Fruit fly (Drosophila melanogaster): ENCODE measurements around the gene Mhc.
A peak's percentile ranks its signal among the peaks of the same experiment; 100 is the strongest.

The Mhc gene

DNA sequence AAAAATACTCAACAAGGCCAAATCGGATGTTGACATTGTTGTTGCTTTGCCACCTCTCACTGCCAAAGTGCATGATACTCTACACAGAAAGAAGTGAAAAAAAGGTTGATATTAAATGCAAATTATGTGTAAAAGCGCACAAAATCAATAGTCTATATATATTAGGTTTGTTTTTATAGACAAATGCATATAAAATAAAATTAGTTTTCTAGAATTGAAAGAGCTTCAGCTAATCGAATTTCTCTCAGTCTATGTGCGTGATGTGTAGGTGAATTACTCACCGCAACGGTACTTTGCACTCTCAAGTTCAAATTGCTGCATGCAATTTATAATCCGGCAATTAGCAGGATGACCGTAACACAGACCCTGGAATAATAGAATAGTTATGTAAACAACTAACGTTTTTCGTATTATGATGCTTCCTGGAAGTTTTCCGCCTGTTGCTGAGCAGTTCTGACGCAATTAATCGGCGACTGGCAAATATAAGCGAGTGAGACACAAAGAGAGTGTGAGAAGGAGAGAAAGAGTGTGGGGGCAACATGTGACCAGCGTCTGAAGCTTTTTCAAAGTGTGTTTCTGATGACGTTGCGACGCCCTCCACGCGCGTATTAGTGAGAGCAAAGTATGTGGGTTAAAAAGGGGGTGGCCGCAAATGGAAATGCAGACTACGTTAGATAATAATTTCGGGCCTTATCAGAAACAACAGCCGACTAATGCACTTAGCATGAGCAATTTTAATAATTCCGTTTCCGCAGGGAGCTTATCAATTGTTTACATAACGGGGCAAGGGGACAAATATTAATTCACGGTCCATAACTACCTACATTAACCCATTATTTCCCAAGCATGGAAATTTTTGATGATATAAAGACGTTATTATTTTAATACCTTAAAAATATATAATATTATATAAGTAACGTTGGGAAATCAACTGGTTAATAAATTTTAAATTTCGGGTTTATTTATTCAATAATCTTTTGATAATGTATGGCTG lies 45.4 kb upstream of the Mhc start (continued):
- TF ChIP-seq lmd (GFP tag; IDR thresholded peaks at IDR 0.05) = peak; percentile 90
- peak; percentile 92 for TF ChIP-seq CG6272 (GFP tag; IDR thresholded peaks at IDR 0.05)
- TF ChIP-seq zfh2 (GFP tag; optimal IDR thresholded peaks at IDR 0.05) = peak; percentile 39
- peak; percentile 91 for TF ChIP-seq sob (GFP tag; IDR thresholded peaks at IDR 0.05)
- peak; percentile 58 for TF ChIP-seq CG4617 (GFP tag; optimal IDR thresholded peaks at IDR 0.05; ENCODE audit: borderline replicate concordance)
- TF ChIP-seq Dfd (GFP tag; optimal IDR thresholded peaks at IDR 0.05) = no peak
- TF ChIP-seq CG4707 (GFP tag; optimal IDR thresholded peaks at IDR 0.05) = peak; percentile 84
- TF ChIP-seq gem (tag; optimal IDR thresholded peaks at IDR 0.05) = peak; percentile 92
- peak; percentile 76 for TF ChIP-seq CG15696 (tag; optimal IDR thresholded peaks at IDR 0.05)
- peak; percentile 96 for TF ChIP-seq CG17829 (tag; optimal IDR thresholded peaks at IDR 0.05)
- TF ChIP-seq twi (tag; optimal IDR thresholded peaks at IDR 0.05) = peak; percentile 79
- peak; percentile 85 for TF ChIP-seq CG13296 (GFP tag; optimal IDR thresholded peaks at IDR 0.05)
- TF ChIP-seq Kr (GFP tag; optimal IDR thresholded peaks at IDR 0.05) = no peak
- peak; percentile 85 for TF ChIP-seq Dek (tag; optimal IDR thresholded peaks at IDR 0.05)
- no peak for TF ChIP-seq fru (optimal IDR thresholded peaks at IDR 0.05)
- peak; percentile 76 for TF ChIP-seq CG6654 (GFP tag; optimal IDR thresholded peaks at IDR 0.05)
- TF ChIP-seq CG6765 (GFP tag; optimal IDR thresholded peaks at IDR 0.05) = peak; percentile 58
- TF ChIP-seq CG15073 (GFP tag; optimal IDR thresholded peaks at IDR 0.05) = peak; percentile 42
- TF ChIP-seq crp (GFP tag; optimal IDR thresholded peaks at IDR 0.05) = peak in 1 of 2 experiments; percentile 47
- TF ChIP-seq Dp (GFP tag; optimal IDR thresholded peaks at IDR 0.05) = no peak
- peak; percentile 94 for TF ChIP-seq CG3726 (GFP tag; IDR thresholded peaks at IDR 0.05)
- TF ChIP-seq CG4854 (GFP tag; optimal IDR thresholded peaks at IDR 0.05) = peak; percentile 78
- peak; percentile 78 for TF ChIP-seq CG3065 (GFP tag; optimal IDR thresholded peaks at IDR 0.05)
- no peak for TF ChIP-seq CG33557 (GFP tag; optimal IDR thresholded peaks at IDR 0.05)
- peak; percentile 86 for TF ChIP-seq NFAT (GFP tag; IDR thresholded peaks at IDR 0.05)
- peak; percentile 61 for TF ChIP-seq jumu (GFP tag; optimal IDR thresholded peaks at IDR 0.05)
- TF ChIP-seq kah (GFP tag; optimal IDR thresholded peaks at IDR 0.05) = peak; percentile 78
- TF ChIP-seq Rfx (GFP tag; IDR thresholded peaks at IDR 0.05) = peak; percentile 94
- peak; percentile 90 for TF ChIP-seq bcd (GFP tag; optimal IDR thresholded peaks at IDR 0.05)
- TF ChIP-seq Scr (GFP tag; IDR thresholded peaks at IDR 0.05; ENCODE audit: partially characterized antibody) = no peak
- peak; percentile 83 for TF ChIP-seq ewg (GFP tag; optimal IDR thresholded peaks at IDR 0.05)
- peak; percentile 84 for TF ChIP-seq CG18619 (GFP tag; optimal IDR thresholded peaks at IDR 0.05)
- peak; percentile 84 for TF ChIP-seq scrt (GFP tag; optimal IDR thresholded peaks at IDR 0.05)
- TF ChIP-seq ATbp (GFP tag; optimal IDR thresholded peaks at IDR 0.05) = peak; percentile 87
- TF ChIP-seq Awh (GFP tag; IDR thresholded peaks at IDR 0.05) = peak; percentile 98
- TF ChIP-seq CG14860 (GFP tag; IDR thresholded peaks at IDR 0.05; ENCODE audit: partially characterized antibody) = no peak
- peak; percentile 80 for TF ChIP-seq CG30431 (GFP tag; optimal IDR thresholded peaks at IDR 0.05)
- TF ChIP-seq Tbp (GFP tag; optimal IDR thresholded peaks at IDR 0.05) = no peak
- TF ChIP-seq sim (GFP tag; IDR thresholded peaks at IDR 0.05) = peak; percentile 94
- TF ChIP-seq CG32772 (GFP tag; IDR thresholded peaks at IDR 0.05) = peak; percentile 95
- TF ChIP-seq nau (GFP tag; optimal IDR thresholded peaks at IDR 0.05) = peak; percentile 88
- peak; percentile 25 for TF ChIP-seq gro (GFP tag; optimal IDR thresholded peaks at IDR 0.05)
- peak; percentile 95 for TF ChIP-seq CG32532 (GFP tag; IDR thresholded peaks at IDR 0.05)
- TF ChIP-seq CG12299 (tag; optimal IDR thresholded peaks at IDR 0.05) = peak; percentile 78
- peak; percentile 96 for TF ChIP-seq Sox102F (GFP tag; optimal IDR thresholded peaks at IDR 0.05)
- TF ChIP-seq row (GFP tag; IDR thresholded peaks at IDR 0.05) = peak; percentile 93
- peak; percentile 95 for TF ChIP-seq esg (GFP tag; conservative IDR thresholded peaks at IDR 0.05)
- TF ChIP-seq ro (GFP tag; IDR thresholded peaks at IDR 0.05) = peak; percentile 88

All from whole organism, embryonic.